Fruit fly (Drosophila melanogaster): ENCODE measurements around the gene nudC.

DNA sequence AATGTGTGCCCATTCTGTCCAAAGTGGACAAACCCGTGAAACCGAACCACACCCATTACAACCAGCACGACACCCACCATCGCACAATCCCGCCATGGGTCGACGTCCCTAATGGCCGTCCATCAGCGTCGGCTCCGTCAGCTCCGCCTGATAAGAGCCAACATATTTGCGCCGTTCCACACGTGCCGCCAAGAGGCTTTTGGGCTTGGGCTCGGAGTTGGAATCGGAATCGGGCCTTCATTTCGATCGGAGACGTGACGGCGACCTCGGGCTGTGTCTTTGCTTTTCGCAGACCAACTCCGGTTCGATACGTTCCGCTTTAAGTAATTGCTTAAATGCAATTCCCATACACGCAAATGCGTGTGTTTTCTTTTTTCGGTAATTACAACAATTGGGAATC lies 50.5 kb downstream of the nudC start:
- TF ChIP-seq ovo (GFP tag; optimal IDR thresholded peaks at IDR 0.05) (no peak), CG1620 (GFP tag; optimal IDR thresholded peaks at IDR 0.05) (no peak), Crg-1 (GFP tag; optimal IDR thresholded peaks at IDR 0.05) (no peak), CG5204 (GFP tag; optimal IDR thresholded peaks at IDR 0.05) (no peak), bab1 (GFP tag; optimal IDR thresholded peaks at IDR 0.05) (no peak), toe (GFP tag; optimal IDR thresholded peaks at IDR 0.05) (no peak), CG7101 (tag; optimal IDR thresholded peaks at IDR 0.05) (no peak), Hr96 (GFP tag; optimal IDR thresholded peaks at IDR 0.05) (no peak), CG7045 (GFP tag; optimal IDR thresholded peaks at IDR 0.05) (no peak)
